Fruit fly (Drosophila melanogaster) S2 (cell line): Measurements from ENCODE around the gene eEF1alpha2.

Experiments
- CG8478 ChIP-seq: fragments of >200 bp; optimal IDR thresholded peaks from 2 replicates; lab custom pipeline; 2018
- CTCF ChIP-seq, 2 experiments: fragments of >200 bp; optimal IDR thresholded peaks; 2 replicates each; lab custom pipeline; 2018

dm6 chr3R:31777482-31778165, 39.4 kb downstream of the eEF1alpha2 start:
- no peak for TF ChIP-seq CG8478 (lab: Kevin White, UChicago)
- no peak for TF ChIP-seq CTCF (optimal IDR thresholded peaks at IDR 0.05; lab: Kevin White, UChicago)
